Worm (Caenorhabditis elegans): ENCODE data around the gene fdgt-2.

- TF ChIP-seq klf-2 (GFP tag; conservative IDR thresholded peaks at IDR 0.05), result no peak
- TF ChIP-seq ztf-23 (GFP tag; IDR thresholded peaks at IDR 0.05), result no peak
- TF ChIP-seq ztf-29 (GFP tag; IDR thresholded peaks at IDR 0.05), result no peak
- TF ChIP-seq cog-1 (tag; optimal IDR thresholded peaks at IDR 0.05), result no peak
Measured at ce11 chrII:8437035-8437434, 19.6 kb downstream of the fdgt-2 start, which contains the start of gene acp-3.
